Worm (Caenorhabditis elegans): Measurements from ENCODE around the gene Y46G5A.39.

Gene Y46G5A.39

DNA sequence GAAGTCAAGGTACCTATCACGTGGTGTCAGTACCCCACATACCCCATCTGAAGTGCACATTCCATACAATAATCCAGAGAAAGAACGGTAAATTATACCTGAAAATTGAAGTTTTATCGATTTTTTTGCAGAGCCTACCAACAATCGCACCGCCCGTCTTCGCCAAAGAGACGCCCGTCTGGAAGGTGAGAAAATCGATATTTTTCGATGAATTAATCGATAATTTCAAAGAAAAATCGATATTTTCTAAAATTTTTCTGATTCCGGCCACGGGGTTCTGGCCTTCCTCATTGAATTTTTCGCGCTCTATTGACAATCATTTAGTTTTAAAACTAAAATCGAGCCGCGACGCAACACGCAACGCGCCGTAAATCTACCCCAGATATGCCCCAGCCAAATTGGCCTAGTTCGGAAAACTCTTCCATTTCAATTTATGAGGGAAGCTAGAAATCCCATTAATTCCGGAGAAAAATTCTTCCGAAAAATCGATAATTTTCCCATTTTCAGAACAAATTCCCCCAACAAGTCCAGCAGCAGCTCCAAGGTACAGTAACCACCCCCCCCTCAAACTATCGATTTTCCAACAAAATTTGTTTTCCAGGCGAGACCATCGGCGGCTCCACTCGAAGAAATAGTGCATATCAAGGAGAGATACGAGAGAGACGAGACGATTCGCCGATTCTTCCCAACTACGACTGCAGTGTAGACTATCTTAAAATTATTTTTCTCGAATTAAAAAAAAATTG is 13.0 kb upstream of the Y46G5A.39 start:
- TF ChIP-seq unc-62 (GFP tag; optimal IDR thresholded peaks at IDR 0.05), result no peak

DNA sequence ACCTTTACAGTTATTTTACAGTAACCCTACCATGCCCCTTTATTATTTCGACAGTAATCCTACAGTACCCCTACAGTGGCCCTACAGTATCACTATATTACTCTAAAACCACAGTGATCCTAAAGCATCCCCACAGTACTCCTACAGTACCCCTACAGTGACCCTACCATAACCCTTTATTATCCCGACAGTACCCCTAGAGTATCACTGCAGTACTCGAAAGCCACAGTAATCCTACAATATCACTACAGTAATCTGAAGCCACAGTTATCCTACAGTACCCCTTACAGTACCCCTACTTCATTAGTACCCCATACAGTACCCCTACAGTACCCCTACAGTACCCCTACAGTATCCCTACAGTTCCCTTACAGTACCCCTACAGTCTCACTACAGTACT is 10.9 kb upstream of the Y46G5A.39 start:
- no peak for TF ChIP-seq unc-62 (GFP tag; optimal IDR thresholded peaks at IDR 0.05)

DNA sequence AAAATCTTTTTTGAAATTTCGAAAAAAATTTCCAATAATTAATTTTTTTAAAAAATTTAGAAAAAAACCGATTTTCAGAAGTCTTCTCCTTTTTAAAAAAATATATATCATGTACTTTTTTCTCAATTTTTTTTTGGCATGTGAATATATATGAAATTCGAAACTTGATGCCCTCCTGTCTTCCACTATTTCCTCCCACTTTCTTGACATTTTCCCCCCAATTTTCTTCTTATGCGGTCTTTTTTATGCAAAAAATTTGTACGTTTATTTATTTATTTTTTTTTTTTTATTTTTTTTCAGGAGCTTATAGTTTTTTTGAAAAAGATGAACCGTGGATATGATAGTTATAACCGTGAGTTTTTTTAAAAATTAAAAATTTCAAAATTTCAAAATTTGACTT is 6.9 kb upstream of the Y46G5A.39 start, which contains the start of gene cnp-2:
Gene cnp-2 (plus strand): TSS at position 301 of the 400 bp plus-strand sequence.
- TF ChIP-seq unc-62 (GFP tag; optimal IDR thresholded peaks at IDR 0.05), result no peak

DNA sequence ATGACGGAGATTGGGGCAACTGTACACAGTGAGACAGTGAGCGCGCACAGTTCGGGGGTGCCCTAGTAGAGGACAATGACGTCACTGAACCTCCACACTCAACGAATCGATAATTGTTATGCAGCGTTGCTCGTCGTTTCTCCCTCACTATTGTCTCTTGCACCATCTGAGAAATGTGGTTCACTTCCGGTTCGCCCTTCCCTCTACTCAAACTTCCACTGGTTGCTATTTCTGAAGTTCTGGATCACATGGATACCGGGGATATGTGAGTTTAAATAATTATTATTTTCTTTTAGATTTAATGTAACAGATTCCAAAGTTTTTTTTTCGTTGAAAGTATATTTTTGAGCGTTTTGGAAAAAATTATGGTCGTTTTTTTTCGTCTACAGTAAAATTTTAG is 2.6 kb upstream of the Y46G5A.39 start, which contains the start of the genes Y46G5A.7 and Y46G5A.8:
Gene Y46G5A.7 (minus strand): TSS at position 153 of the 400 bp plus-strand sequence.
Gene Y46G5A.8 (plus strand): TSS at position 159 of the 400 bp plus-strand sequence.
- no peak for TF ChIP-seq unc-62 (GFP tag; optimal IDR thresholded peaks at IDR 0.05)

DNA sequence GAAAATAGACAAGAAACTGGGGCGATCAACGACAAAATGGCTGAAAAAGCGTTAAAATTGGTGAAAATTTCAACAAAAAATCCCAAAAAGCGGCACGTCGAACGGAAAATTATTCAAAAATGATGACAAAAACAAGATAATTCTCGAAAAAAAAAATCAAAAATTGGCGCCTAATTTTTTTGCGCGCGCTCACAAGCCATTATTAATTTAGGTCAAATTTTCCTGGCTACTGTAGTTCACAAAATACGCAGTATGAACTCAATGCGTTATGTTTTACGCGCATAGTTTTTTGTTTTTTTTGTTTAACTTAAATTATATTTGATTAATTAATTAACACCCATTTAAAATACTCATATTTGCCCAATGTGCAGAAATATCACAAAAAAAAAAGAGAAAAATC is 14.3 kb downstream of the Y46G5A.39 start:
- TF ChIP-seq unc-62 (GFP tag; optimal IDR thresholded peaks at IDR 0.05), result no peak

ce11 chrII:12738284-12739201 is 15.1 kb downstream of the Y46G5A.39 start, which contains the start of gene pisy-1:
pisy-1 (minus strand) TSS chrII:12738334.
- no peak for TF ChIP-seq unc-62 (GFP tag; optimal IDR thresholded peaks at IDR 0.05)

ce11 chrII:12736579-12736978 is 17.0 kb downstream of the Y46G5A.39 start, which contains the start of gene snrp-200:
snrp-200 (minus strand) TSS chrII:12736910.
- TF ChIP-seq unc-62 (GFP tag; optimal IDR thresholded peaks at IDR 0.05), result no peak

DNA sequence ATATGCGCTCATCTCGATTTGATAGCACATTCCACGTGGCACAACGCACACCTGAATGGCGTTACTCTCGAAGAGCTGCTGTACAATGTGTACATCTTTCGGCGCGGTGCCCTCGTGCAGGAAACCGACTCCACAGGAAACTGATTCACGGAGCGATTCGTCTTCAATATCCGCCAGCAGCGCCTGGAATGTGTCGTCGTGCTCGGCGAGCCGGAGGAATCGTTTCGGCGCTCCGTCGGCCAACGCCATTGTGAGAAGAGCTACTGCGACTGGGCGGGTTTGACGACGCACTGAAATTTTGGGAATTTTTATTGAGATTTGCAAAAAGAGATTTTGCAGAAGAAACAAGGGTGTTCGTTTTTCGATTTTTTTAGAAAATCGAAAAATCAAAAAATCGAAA is 23.7 kb downstream of the Y46G5A.39 start:
- TF ChIP-seq unc-62 (GFP tag; optimal IDR thresholded peaks at IDR 0.05), result no peak

ce11 chrII:12728608-12729007 is 25.0 kb downstream of the Y46G5A.39 start:
- no peak for TF ChIP-seq unc-62 (GFP tag; optimal IDR thresholded peaks at IDR 0.05)

- TF ChIP-seq unc-62 (GFP tag; optimal IDR thresholded peaks at IDR 0.05), result no peak
Measured at ce11 chrII:12727871-12728270, 25.8 kb downstream of the Y46G5A.39 start.

- no peak for TF ChIP-seq unc-62 (GFP tag; optimal IDR thresholded peaks at IDR 0.05)
Measured at ce11 chrII:12726704-12727103, 26.9 kb downstream of the Y46G5A.39 start.

ce11 chrII:12722685-12723287 is 30.8 kb downstream of the Y46G5A.39 start:
- TF ChIP-seq unc-62 (GFP tag; optimal IDR thresholded peaks at IDR 0.05), result no peak

ce11 chrII:12722049-12722448 is 31.6 kb downstream of the Y46G5A.39 start:
- no peak for TF ChIP-seq unc-62 (GFP tag; optimal IDR thresholded peaks at IDR 0.05)

DNA sequence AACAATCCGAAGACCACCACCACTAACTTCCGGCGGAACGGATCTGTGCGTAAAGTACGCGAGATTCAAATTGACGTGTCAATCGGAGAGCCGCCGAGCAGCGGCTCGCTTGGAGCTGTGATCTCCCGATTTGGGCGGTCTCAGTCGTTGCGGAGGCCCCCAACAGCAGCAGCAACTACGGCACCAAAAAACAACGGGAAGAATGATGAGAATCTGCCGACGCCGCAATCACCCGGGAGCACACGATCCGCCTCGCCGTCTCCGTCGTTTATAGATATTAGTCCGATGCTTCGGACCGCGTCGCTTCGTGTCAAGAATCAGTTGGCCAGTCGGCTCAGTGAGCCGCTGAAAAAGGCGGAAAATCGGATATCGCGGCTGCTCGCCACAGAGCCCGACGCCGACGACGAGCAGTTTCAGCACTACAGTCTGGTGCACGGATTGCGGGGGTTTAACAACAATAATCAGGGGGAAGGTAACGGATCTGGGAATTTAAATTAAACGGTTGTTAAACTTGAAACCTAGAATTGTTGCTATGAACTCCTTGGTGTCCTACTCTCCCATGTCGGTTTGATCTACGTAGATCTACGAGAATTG is 37.8 kb downstream of the Y46G5A.39 start:
- TF ChIP-seq unc-62 (GFP tag; optimal IDR thresholded peaks at IDR 0.05), result no peak

- no peak for TF ChIP-seq unc-62 (GFP tag; optimal IDR thresholded peaks at IDR 0.05)
Measured at ce11 chrII:12711490-12711889, 42.1 kb downstream of the Y46G5A.39 start.
